Worm (Caenorhabditis elegans) whole organism, L2 larva: ENCODE results near the gene ZK370.4.
A peak's percentile ranks its signal among the peaks of the same experiment; 100 is the strongest.

Source experiments
- C34F6.9 ChIP-seq: fragments of 150-350 bp; optimal IDR thresholded peaks from 2 replicates; lab custom pipeline; 2014; ENCODE audit warnings: missing biosample characterization, missing genetic modification characterization
- F13H6.1 ChIP-seq: sonication (generic microtip); optimal IDR thresholded peaks from 2 replicates; lab custom pipeline; 2016; ENCODE audit warnings: missing genetic modification characterization, missing compliant biosample characterization
- R02D3.7 ChIP-seq: fragments of 150-350 bp; optimal IDR thresholded peaks from 2 replicates; lab custom pipeline; 2014; ENCODE audit warnings: missing biosample characterization, missing genetic modification characterization
- Y55F3AM.14 ChIP-seq: fragments of 200-800 bp; sonication (Bioruptor generic); optimal IDR thresholded peaks from 2 replicates; lab custom pipeline; 2018; ENCODE audit warnings: mild to moderate bottlenecking, missing genetic modification characterization, missing compliant biosample characterization
- alr-1 ChIP-seq: fragments of 150-350 bp; optimal IDR thresholded peaks from 2 replicates; lab custom pipeline; 2014; ENCODE audit warnings: missing biosample characterization, missing genetic modification characterization
- aly-2 ChIP-seq: fragments of 150-350 bp; optimal IDR thresholded peaks from 2 replicates; lab custom pipeline; 2014; ENCODE audit warnings: missing biosample characterization, missing genetic modification characterization
- blmp-1 ChIP-seq: sonication (generic microtip); optimal IDR thresholded peaks from 2 replicates; lab custom pipeline; 2017; ENCODE audit warnings: missing genetic modification characterization, mild to moderate bottlenecking, missing compliant biosample characterization, antibody characterized with exemption, moderate library complexity; ENCODE audit not compliant: insufficient read depth
- ceh-16 ChIP-seq: fragments of 150-350 bp; optimal IDR thresholded peaks from 2 replicates; lab custom pipeline; 2014; ENCODE audit warnings: missing biosample characterization, missing genetic modification characterization
- ceh-82 ChIP-seq: fragments of 150-350 bp; optimal IDR thresholded peaks from 2 replicates; lab custom pipeline; 2014; ENCODE audit warnings: missing biosample characterization, missing genetic modification characterization
- crh-2 ChIP-seq: sonication (generic microtip); optimal IDR thresholded peaks from 2 replicates; lab custom pipeline; 2017; ENCODE audit warnings: missing biosample characterization, missing genetic modification characterization
- elt-1 ChIP-seq: fragments of 150-350 bp; optimal IDR thresholded peaks from 2 replicates; lab custom pipeline; 2014; ENCODE audit warnings: missing biosample characterization, missing genetic modification characterization
- elt-3 ChIP-seq: sonication (generic microtip); optimal IDR thresholded peaks from 2 replicates; lab custom pipeline; 2017; ENCODE audit warnings: missing biosample characterization, missing genetic modification characterization
- fos-1 ChIP-seq: fragments of 150-350 bp; optimal IDR thresholded peaks from 2 replicates; lab custom pipeline; 2014; ENCODE audit warnings: missing biosample characterization, missing genetic modification characterization
- gmeb-1 ChIP-seq: fragments of 150-350 bp; optimal IDR thresholded peaks from 2 replicates; lab custom pipeline; 2014; ENCODE audit warnings: missing biosample characterization, missing genetic modification characterization
- lin-11 ChIP-seq: fragments of 150-350 bp; sonication (generic microtip); optimal IDR thresholded peaks from 2 replicates; lab custom pipeline; 2014; ENCODE audit warnings: missing biosample characterization, missing genetic modification characterization, inconsistent platforms, mixed read lengths
- lin-13 ChIP-seq: fragments of 150-350 bp; optimal IDR thresholded peaks from 2 replicates; lab custom pipeline; 2014; ENCODE audit warnings: missing biosample characterization, missing genetic modification reagents, missing genetic modification characterization
- lsy-2 ChIP-seq, 2 experiments: fragments of 150-350 bp in 1 of 2; sonication (generic microtip) in 1 of 2; optimal IDR thresholded peaks; 2 replicates each; lab custom pipeline; 2014 to 2017; ENCODE audit warnings: missing biosample characterization in 2 of 2, missing genetic modification characterization in 2 of 2
- nhr-10 ChIP-seq: sonication (generic microtip); optimal IDR thresholded peaks from 2 replicates; lab custom pipeline; 2017; ENCODE audit warnings: missing biosample characterization, missing genetic modification characterization
- nhr-12 ChIP-seq: fragments of 150-350 bp; optimal IDR thresholded peaks from 2 replicates; lab custom pipeline; 2014; ENCODE audit warnings: missing biosample characterization, missing genetic modification characterization
- nhr-129 ChIP-seq: fragments of 150-350 bp; optimal IDR thresholded peaks from 2 replicates; lab custom pipeline; 2014; ENCODE audit warnings: missing biosample characterization, missing genetic modification characterization
- nhr-21 ChIP-seq: fragments of 150-350 bp; optimal IDR thresholded peaks from 2 replicates; lab custom pipeline; 2014; ENCODE audit warnings: missing biosample characterization, missing genetic modification characterization
- nhr-23 ChIP-seq: fragments of 150-350 bp; optimal IDR thresholded peaks from 2 replicates; lab custom pipeline; 2014; ENCODE audit warnings: missing biosample characterization, missing genetic modification reagents, missing genetic modification characterization
- nhr-237 ChIP-seq: fragments of 150-350 bp; optimal IDR thresholded peaks from 2 replicates; lab custom pipeline; 2014; ENCODE audit warnings: missing biosample characterization, missing genetic modification characterization
- nhr-25 ChIP-seq: fragments of 150-350 bp; sonication (generic microtip); optimal IDR thresholded peaks from 3 replicates; lab custom pipeline; 2014; ENCODE audit warnings: missing biosample characterization, missing genetic modification characterization
- nhr-6 ChIP-seq: fragments of 150-350 bp; optimal IDR thresholded peaks from 2 replicates; lab custom pipeline; 2014; ENCODE audit warnings: missing biosample characterization, missing genetic modification characterization
- sem-4 ChIP-seq: fragments of 150-350 bp; optimal IDR thresholded peaks from 2 replicates; lab custom pipeline; 2014; ENCODE audit warnings: missing biosample characterization, missing genetic modification reagents, missing genetic modification characterization
- skn-1 ChIP-seq: sonication (generic microtip); optimal IDR thresholded peaks from 2 replicates; lab custom pipeline; 2017; ENCODE audit warnings: missing biosample characterization, missing genetic modification characterization
- sma-3 ChIP-seq: sonication (generic microtip); optimal IDR thresholded peaks from 2 replicates; lab custom pipeline; 2016; ENCODE audit warnings: missing genetic modification reagents, missing genetic modification characterization, missing compliant biosample characterization
- sma-9 ChIP-seq, 2 experiments: fragments of 150-350 bp in 1 of 2; sonication (generic microtip) in 1 of 2; optimal IDR thresholded peaks; 2 replicates each; lab custom pipeline; 2014 to 2016; ENCODE audit warnings: missing genetic modification characterization in 2 of 2, mild to moderate bottlenecking in 1 of 2, missing biosample characterization in 1 of 2, missing compliant biosample characterization in 1 of 2, missing genetic modification reagents in 1 of 2, moderate library complexity in 1 of 2
- snpc-4 ChIP-seq: fragments of 150-350 bp; optimal IDR thresholded peaks from 2 replicates; lab custom pipeline; 2014; ENCODE audit warnings: missing biosample characterization, missing genetic modification characterization
- unc-39 ChIP-seq: fragments of 150-350 bp; optimal IDR thresholded peaks from 2 replicates; lab custom pipeline; 2014; ENCODE audit warnings: missing biosample characterization, missing genetic modification characterization
- unc-55 ChIP-seq: fragments of 150-350 bp; sonication (generic microtip); optimal IDR thresholded peaks from 3 replicates; lab custom pipeline; 2014; ENCODE audit warnings: missing biosample characterization, missing genetic modification reagents, missing genetic modification characterization
- unc-62 ChIP-seq: fragments of 150-350 bp; optimal IDR thresholded peaks from 2 replicates; lab custom pipeline; 2014; ENCODE audit warnings: missing biosample characterization, missing genetic modification reagents, missing genetic modification characterization
- zag-1 ChIP-seq: fragments of 150-350 bp; optimal IDR thresholded peaks from 2 replicates; lab custom pipeline; 2014; ENCODE audit warnings: missing biosample characterization, missing genetic modification characterization
- ztf-11 ChIP-seq: sonication (generic microtip); optimal IDR thresholded peaks from 2 replicates; lab custom pipeline; 2017; ENCODE audit warnings: missing biosample characterization, missing genetic modification characterization
- ztf-4 ChIP-seq: fragments of 150-350 bp; optimal IDR thresholded peaks from 2 replicates; lab custom pipeline; 2014; ENCODE audit warnings: missing biosample characterization, missing genetic modification characterization

The ZK370.4 gene

DNA sequence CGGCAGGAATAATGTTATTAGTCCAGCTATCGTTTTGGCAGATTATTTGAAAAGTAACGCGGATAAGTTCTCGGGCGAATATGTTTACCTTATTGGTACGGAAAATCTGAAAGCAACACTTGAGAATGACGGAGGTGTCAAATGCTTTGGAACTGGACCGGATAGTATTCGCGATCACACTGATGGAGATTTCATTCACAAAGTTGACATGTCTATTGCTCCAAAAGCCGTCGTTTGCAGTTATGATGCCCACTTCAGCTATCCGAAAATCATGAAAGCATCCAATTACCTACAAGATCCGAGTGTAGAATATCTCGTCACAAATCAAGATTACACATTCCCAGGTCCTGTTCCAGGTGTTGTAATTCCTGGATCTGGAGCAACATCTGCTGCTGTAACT lies 42.2 kb upstream of the ZK370.4 start:
- TF ChIP-seq snpc-4, result no peak
- no peak for TF ChIP-seq elt-1
- TF ChIP-seq R02D3.7 (tag; lab: Kevin White, UChicago), result no peak
- TF ChIP-seq Y55F3AM.14 (GFP tag; lab: Kevin White, UChicago), result no peak
- no peak for TF ChIP-seq sem-4
- no peak for TF ChIP-seq ceh-16
- no peak for TF ChIP-seq nhr-6 (tag; lab: Kevin White, UChicago)
- TF ChIP-seq gmeb-1 (tag; lab: Kevin White, UChicago), result no peak
- TF ChIP-seq aly-2 (tag; lab: Kevin White, UChicago), result no peak
- no peak for TF ChIP-seq sma-3 (GFP tag; lab: Kevin White, UChicago)
- no peak for TF ChIP-seq nhr-23 (tag; lab: Kevin White, UChicago)
- no peak for TF ChIP-seq C34F6.9 (tag; lab: Kevin White, UChicago)
- TF ChIP-seq nhr-21, result no peak
- TF ChIP-seq crh-2, result no peak

DNA sequence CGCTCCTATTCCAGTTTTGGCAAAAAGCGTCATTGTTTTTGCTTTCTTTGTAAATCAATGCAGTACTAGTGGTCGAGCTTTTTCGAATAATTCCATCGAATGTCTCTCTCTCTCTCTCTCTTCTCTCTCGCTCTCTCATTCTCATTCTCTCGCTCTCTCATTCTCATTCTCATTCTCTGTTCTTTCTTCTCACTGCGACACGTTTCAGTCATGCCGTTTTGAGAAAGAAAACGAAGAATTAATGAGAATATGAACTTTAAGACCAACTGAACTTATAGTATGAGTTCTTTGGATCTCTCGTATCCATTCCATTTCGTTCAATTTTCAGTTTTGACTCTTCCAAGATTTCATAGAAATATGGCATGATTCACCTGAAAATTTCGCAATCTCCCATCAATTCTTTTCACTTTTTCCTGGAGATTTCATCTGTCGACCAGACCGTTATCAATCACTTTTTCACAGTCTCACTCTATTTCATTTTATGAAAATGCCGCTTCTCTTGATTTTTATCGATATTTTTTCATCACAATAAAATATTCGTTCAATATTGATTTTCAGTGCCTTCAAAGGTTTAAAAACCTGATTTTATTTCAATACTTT lies 41.3 kb upstream of the ZK370.4 start:
- TF ChIP-seq nhr-129 (tag; lab: Kevin White, UChicago) (peak; percentile 16), unc-62 (GFP tag; lab: Kevin White, UChicago) (no peak), ceh-16 (no peak), lin-11 (no peak), fos-1 (tag; lab: Kevin White, UChicago) (peak; percentile 50), C34F6.9 (tag; lab: Kevin White, UChicago) (peak; percentile 29), blmp-1 (tag; lab: Kevin White, UChicago) (peak; percentile 56), lsy-2 (tag; optimal IDR thresholded peaks at IDR 0.05; lab: Kevin White, UChicago) (peak in 1 of 2 experiments; percentile 7), nhr-21 (peak; percentile 35), sma-9 (GFP tag; optimal IDR thresholded peaks at IDR 0.05; lab: Kevin White, UChicago) (peak; percentile 39), sma-9 (tag; optimal IDR thresholded peaks at IDR 0.05; lab: Kevin White, UChicago) (no peak), lin-13 (no peak), crh-2 (peak; percentile 61), unc-55 (GFP tag; lab: Kevin White, UChicago) (peak; percentile 1)

DNA sequence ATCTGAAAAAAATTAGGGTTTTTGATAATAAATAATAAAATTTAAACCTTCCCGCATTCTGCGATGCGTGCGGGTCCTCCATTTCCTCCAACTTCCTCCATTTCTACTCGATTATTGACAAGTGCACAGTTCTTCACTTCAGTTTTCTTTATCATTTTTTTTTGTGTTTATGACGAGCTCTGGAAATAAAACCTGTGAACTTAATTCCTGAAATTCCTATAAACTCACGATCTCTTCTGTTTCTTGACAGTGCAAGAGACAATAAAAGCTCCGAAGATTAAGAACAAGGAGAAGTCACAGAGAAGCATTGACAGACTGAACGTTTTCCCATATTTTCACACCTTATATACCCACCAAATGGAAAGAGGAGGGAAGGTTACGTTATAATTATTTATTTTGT lies 40.6 kb upstream of the ZK370.4 start, which contains the start of gene K02D10.3:
TSS of gene K02D10.3 (minus strand) at position 101 of the 400 bp plus-strand sequence.
- TF ChIP-seq lin-13, result no peak
- TF ChIP-seq alr-1 (tag; lab: Kevin White, UChicago), result no peak
- no peak for TF ChIP-seq nhr-10
- TF ChIP-seq lin-11, result no peak
- no peak for TF ChIP-seq nhr-129 (tag; lab: Kevin White, UChicago)
- no peak for TF ChIP-seq unc-39 (tag; lab: Kevin White, UChicago)
- TF ChIP-seq unc-62 (GFP tag; lab: Kevin White, UChicago), result no peak
- TF ChIP-seq zag-1 (tag; lab: Kevin White, UChicago), result no peak
- no peak for TF ChIP-seq ztf-4 (tag; lab: Kevin White, UChicago)
- TF ChIP-seq unc-55 (GFP tag; lab: Kevin White, UChicago), result no peak
- TF ChIP-seq nhr-25 (tag; lab: Kevin White, UChicago), result no peak
- no peak for TF ChIP-seq sem-4
- TF ChIP-seq C34F6.9 (tag; lab: Kevin White, UChicago), result no peak
- TF ChIP-seq ceh-82 (tag; lab: Kevin White, UChicago), result no peak
- TF ChIP-seq elt-3 (tag; lab: Kevin White, UChicago), result no peak
- TF ChIP-seq nhr-12 (tag; lab: Kevin White, UChicago), result no peak
- no peak for TF ChIP-seq ztf-11 (tag; lab: Kevin White, UChicago)
- no peak for TF ChIP-seq ceh-16
- no peak for TF ChIP-seq skn-1 (tag; lab: Kevin White, UChicago)

DNA sequence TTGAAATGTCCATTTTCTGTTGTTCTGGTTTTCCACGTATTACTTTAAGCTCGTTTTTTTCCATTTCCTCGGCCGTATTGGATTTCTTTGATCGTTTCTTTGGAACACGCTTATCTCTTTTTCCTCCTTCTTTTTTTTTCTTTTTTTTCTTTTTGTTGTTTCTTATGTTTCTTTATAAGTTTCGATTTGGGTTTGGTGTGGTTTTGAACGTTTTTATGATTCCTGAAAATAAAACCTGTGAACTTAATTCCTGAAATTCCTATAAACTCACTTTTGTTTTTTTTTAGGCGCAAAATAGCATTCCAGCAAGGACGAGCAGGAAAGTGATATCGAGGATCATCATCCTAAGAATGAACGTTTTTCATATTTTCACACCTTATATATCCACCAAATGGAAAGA lies 40.0 kb upstream of the ZK370.4 start, which contains the start of gene K02D10.2:
TSS of gene K02D10.2 (minus strand) at position 101 of the 400 bp plus-strand sequence.
- TF ChIP-seq alr-1 (tag; lab: Kevin White, UChicago) (no peak), ceh-82 (tag; lab: Kevin White, UChicago) (no peak), elt-1 (no peak), sem-4 (no peak), unc-55 (GFP tag; lab: Kevin White, UChicago) (no peak), crh-2 (no peak), nhr-237 (tag; lab: Kevin White, UChicago) (no peak), nhr-129 (tag; lab: Kevin White, UChicago) (no peak), unc-39 (tag; lab: Kevin White, UChicago) (no peak), F13H6.1 (tag; lab: Kevin White, UChicago) (no peak)
- TF ChIP-seq, all 48 proteins: peak for 0
